Fruit fly (Drosophila melanogaster) whole organism, adult: ENCODE measurements around the gene wit.
A peak's percentile ranks its signal among the peaks of the same experiment; 100 is the strongest.

Experiments
- CG11617 ChIP-seq: fragments of 200-800 bp; sonication (Bioruptor generic); optimal IDR thresholded peaks from 2 replicates; lab custom pipeline; 2017; ENCODE audit warnings: mild to moderate bottlenecking, missing biosample characterization, missing genetic modification reagents, missing genetic modification characterization
- CG12768 ChIP-seq: fragments of 200-800 bp; sonication (Bioruptor generic); optimal IDR thresholded peaks from 2 replicates; lab custom pipeline; 2017; ENCODE audit warnings: missing biosample characterization, missing genetic modification characterization, mild to moderate bottlenecking, moderate library complexity, missing genetic modification reagents
- CG14711 ChIP-seq: fragments of 200-800 bp; sonication (Bioruptor generic); optimal IDR thresholded peaks from 2 replicates; lab custom pipeline; 2018; ENCODE audit warnings: missing biosample characterization, mild to moderate bottlenecking, missing genetic modification characterization, moderate library complexity
- CG1620 ChIP-seq: fragments of 200-800 bp; sonication (Bioruptor generic); optimal IDR thresholded peaks from 2 replicates; lab custom pipeline; 2016; ENCODE audit warnings: missing biosample characterization, missing genetic modification characterization
- CG33017 ChIP-seq: fragments of 200-800 bp; sonication (Bioruptor generic); optimal IDR thresholded peaks from 2 replicates; lab custom pipeline; 2018; ENCODE audit warnings: missing biosample characterization, mild to moderate bottlenecking, missing genetic modification characterization, moderate library complexity
- CG5204 ChIP-seq: fragments of 200-800 bp; sonication (Bioruptor generic); optimal IDR thresholded peaks from 2 replicates; lab custom pipeline; 2016; ENCODE audit warnings: missing biosample characterization, missing genetic modification characterization
- CG7045 ChIP-seq: fragments of 200-800 bp; sonication (Bioruptor generic); optimal IDR thresholded peaks from 2 replicates; lab custom pipeline; 2017; ENCODE audit warnings: missing biosample characterization, mild to moderate bottlenecking, missing genetic modification characterization
- CG7101 ChIP-seq: fragments of 200-800 bp; sonication (Bioruptor generic); optimal IDR thresholded peaks from 2 replicates; lab custom pipeline; 2018; ENCODE audit warnings: missing biosample characterization, mild to moderate bottlenecking, missing genetic modification characterization, moderate library complexity
- Clk ChIP-seq: fragments of 200-800 bp; sonication (Bioruptor generic); optimal IDR thresholded peaks from 2 replicates; lab custom pipeline; 2017; ENCODE audit warnings: missing biosample characterization, missing genetic modification characterization
- Crg-1 ChIP-seq: fragments of 200-800 bp; sonication (Bioruptor generic); optimal IDR thresholded peaks from 2 replicates; lab custom pipeline; 2016; ENCODE audit warnings: missing biosample characterization, missing genetic modification characterization
- Hr96 ChIP-seq: fragments of 200-800 bp; sonication (Bioruptor generic); optimal IDR thresholded peaks from 2 replicates; lab custom pipeline; 2016; ENCODE audit warnings: missing biosample characterization, missing genetic modification characterization
- Mnt ChIP-seq: fragments of 200-800 bp; sonication (Bioruptor generic); optimal IDR thresholded peaks from 2 replicates; lab custom pipeline; 2016; ENCODE audit warnings: missing biosample characterization, mild to moderate bottlenecking, missing genetic modification characterization
- bab1 ChIP-seq: fragments of 200-800 bp; sonication (Bioruptor generic); optimal IDR thresholded peaks from 3 replicates; lab custom pipeline; 2019; ENCODE audit warnings: missing biosample characterization, mild to moderate bottlenecking, missing genetic modification characterization, moderate library complexity
- cic ChIP-seq: fragments of 200-800 bp; sonication (Bioruptor generic); optimal IDR thresholded peaks from 2 replicates; lab custom pipeline; 2017; ENCODE audit warnings: missing biosample characterization, mild to moderate bottlenecking, missing genetic modification characterization, moderate library complexity
- cnc ChIP-seq, 2 experiments: fragments of >200 bp; optimal IDR thresholded peaks; 2 replicates each; lab custom pipeline; 2017
- kay ChIP-seq: fragments of 200-800 bp; sonication (Bioruptor generic); peaks from one replicate; lab custom pipeline; 2016; ENCODE audit warnings: missing biosample characterization, missing genetic modification characterization, borderline replicate concordance
- ovo ChIP-seq: fragments of 200-800 bp; sonication (Bioruptor generic); optimal IDR thresholded peaks from 2 replicates; lab custom pipeline; 2016; ENCODE audit warnings: missing biosample characterization, missing genetic modification characterization
- pad ChIP-seq: fragments of 200-800 bp; sonication (Bioruptor generic); optimal IDR thresholded peaks from 3 replicates; lab custom pipeline; 2017; ENCODE audit warnings: missing biosample characterization, missing genetic modification characterization, mild to moderate bottlenecking, moderate library complexity, missing genetic modification reagents
- tj ChIP-seq: fragments of 200-800 bp; sonication (Bioruptor generic); optimal IDR thresholded peaks from 3 replicates; lab custom pipeline; 2017; ENCODE audit warnings: missing biosample characterization, mild to moderate bottlenecking, missing genetic modification characterization, moderate library complexity
- toe ChIP-seq: fragments of 200-800 bp; sonication (Bioruptor generic); optimal IDR thresholded peaks from 2 replicates; lab custom pipeline; 2016; ENCODE audit warnings: missing biosample characterization, missing genetic modification characterization

wit gene

DNA sequence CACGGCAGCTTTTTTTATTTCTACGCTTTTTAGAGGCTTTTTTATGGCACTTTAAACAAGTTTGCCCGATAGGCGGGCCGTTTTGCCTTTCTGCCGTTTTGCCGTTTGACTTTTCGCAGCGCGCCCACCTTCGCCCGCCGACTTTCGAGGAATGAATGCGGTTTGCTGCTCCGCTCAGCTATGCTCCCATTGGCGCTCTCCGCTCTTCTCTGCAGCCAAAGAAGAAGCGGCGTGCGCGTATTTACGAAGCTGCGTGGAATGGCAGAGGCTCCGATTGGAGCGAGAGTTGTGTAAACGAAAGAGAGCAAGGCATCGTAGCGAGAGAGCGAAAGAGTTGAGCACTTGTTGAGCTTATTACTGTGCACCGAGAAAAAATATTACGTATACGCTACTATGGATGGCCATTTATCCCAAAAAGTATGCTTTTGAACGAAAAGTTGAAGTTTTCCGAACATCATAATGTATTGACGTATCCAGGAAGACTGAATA, at the start of gene wit:
Gene wit, minus strand, starts transcription at position 157 of the 489 bp plus-strand sequence.
- peak; percentile 9 for TF ChIP-seq CG7045 (GFP tag; lab: Kevin White, UChicago)
- peak; percentile 15 for TF ChIP-seq ovo (GFP tag; lab: Kevin White, UChicago)
- TF ChIP-seq tj (GFP tag; lab: Kevin White, UChicago) = peak; percentile 73
- TF ChIP-seq CG14711 (tag; lab: Kevin White, UChicago) = peak; percentile 14
- peak; percentile 75 for TF ChIP-seq CG33017 (tag; lab: Kevin White, UChicago)
- no peak for TF ChIP-seq Crg-1 (GFP tag; lab: Kevin White, UChicago)
- TF ChIP-seq CG12768 (GFP tag; lab: Kevin White, UChicago) = peak; percentile 58
- TF ChIP-seq bab1 (GFP tag; lab: Kevin White, UChicago) = peak; percentile 32
- TF ChIP-seq CG7101 = peak; percentile 42
- peak; percentile 48 for TF ChIP-seq Clk (GFP tag; lab: Kevin White, UChicago)
- no peak for TF ChIP-seq cnc (optimal IDR thresholded peaks at IDR 0.05; lab: Kevin White, UChicago)
- no peak for TF ChIP-seq CG5204 (GFP tag; lab: Kevin White, UChicago)
- TF ChIP-seq cic (GFP tag; lab: Kevin White, UChicago) = peak; percentile 34
- peak; percentile 83 for TF ChIP-seq Mnt (GFP tag; lab: Kevin White, UChicago)
- no peak for TF ChIP-seq CG1620 (GFP tag; lab: Kevin White, UChicago)
- no peak for TF ChIP-seq pad (GFP tag; lab: Kevin White, UChicago)
- TF ChIP-seq Hr96 (GFP tag; lab: Kevin White, UChicago) = peak; percentile 31
- TF ChIP-seq toe = no peak

DNA sequence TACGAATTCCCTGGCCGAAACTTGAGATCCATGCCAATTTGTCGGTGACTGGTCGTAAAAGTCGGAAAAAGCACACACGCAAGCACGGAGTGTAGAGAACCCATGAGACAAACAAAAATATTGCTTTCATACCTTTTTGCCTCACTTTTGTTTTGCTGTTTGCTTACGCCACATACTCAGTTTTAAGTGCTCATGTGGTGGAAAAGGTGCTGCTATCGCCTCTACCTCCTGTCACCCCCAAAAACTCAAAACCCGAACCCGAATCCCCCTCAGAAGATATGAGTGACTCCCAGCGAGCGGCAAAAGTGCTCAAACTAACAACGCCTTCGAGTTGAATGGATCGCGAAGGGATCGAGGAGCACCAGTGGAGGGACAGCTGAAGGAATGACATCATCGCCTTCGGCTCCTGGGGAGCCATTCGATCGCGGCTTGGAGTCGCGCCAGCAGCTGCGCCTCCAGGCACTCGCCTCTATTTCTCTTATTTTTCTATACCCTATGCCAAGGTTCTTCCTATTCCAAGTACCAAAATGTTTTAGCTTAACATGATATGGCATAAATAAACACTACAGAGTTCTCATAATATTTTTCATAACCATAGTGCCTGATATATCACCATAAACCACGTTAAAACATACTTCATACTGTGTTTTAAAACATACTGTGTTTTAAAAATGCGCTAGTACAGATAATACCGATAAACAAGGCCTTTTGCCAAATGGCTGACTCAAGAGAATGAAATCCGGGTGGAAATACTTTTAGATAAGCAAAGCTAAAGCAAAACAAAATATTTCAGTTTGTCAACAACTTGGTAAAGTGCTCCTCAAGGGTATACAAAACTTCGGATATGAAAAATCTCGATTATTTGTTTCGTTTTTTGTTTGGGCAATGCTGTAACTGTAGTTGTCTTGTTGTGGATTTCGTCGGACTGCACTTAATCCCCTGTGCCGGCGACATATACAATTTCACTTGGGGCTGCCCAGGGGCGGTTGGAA, 49.1 kb upstream of the wit start:
- TF ChIP-seq bab1 (GFP tag; lab: Kevin White, UChicago) (peak; percentile 54), tj (GFP tag; lab: Kevin White, UChicago) (peak; percentile 98), ovo (GFP tag; lab: Kevin White, UChicago) (no peak), Crg-1 (GFP tag; lab: Kevin White, UChicago) (no peak), cnc (optimal IDR thresholded peaks at IDR 0.05; lab: Kevin White, UChicago) (no peak), toe (no peak), cic (GFP tag; lab: Kevin White, UChicago) (peak; percentile 22), CG11617 (GFP tag; lab: Kevin White, UChicago) (no peak), CG33017 (tag; lab: Kevin White, UChicago) (no peak), CG7045 (GFP tag; lab: Kevin White, UChicago) (no peak), CG12768 (GFP tag; lab: Kevin White, UChicago) (peak; percentile 40), Hr96 (GFP tag; lab: Kevin White, UChicago) (no peak), Clk (GFP tag; lab: Kevin White, UChicago) (no peak), kay (GFP tag; lab: Kevin White, UChicago) (peak; percentile 88)

DNA sequence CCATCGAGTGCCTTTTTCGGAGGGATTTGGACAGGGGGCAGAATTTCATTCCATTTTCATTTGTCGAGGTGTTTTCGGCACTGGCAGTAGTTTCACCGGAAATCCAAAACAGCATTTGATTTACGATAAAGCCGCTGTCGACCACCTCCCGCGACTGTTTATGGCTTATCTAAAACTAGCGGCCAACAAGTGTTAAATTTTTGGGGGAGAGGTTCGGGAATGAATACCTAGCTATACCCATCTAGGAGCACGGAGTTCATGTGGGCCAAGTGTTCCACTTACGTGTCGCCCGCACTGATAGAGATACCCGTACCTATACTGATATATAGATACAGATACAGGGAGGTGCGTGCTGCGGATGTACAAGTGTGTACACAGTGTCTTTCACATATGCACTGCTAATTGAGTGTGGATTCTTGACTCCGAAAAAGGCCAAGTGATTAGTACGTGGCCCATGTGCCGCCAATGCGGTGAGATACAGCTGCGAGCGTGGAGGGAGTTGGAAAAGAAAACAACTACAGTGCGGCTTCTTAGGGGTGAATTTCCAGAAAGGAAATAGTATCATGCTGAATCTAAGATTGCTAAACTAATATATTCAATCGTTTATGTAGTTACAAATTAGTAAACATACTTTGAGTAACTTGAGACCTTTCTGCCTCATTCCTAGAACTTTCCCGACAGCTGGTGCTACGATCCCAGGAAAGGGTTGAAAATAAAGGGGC, 48.3 kb upstream of the wit start:
- peak; percentile 2 for TF ChIP-seq Hr96 (GFP tag; lab: Kevin White, UChicago)
- TF ChIP-seq kay (GFP tag; lab: Kevin White, UChicago) = no peak
- TF ChIP-seq Crg-1 (GFP tag; lab: Kevin White, UChicago) = no peak

DNA sequence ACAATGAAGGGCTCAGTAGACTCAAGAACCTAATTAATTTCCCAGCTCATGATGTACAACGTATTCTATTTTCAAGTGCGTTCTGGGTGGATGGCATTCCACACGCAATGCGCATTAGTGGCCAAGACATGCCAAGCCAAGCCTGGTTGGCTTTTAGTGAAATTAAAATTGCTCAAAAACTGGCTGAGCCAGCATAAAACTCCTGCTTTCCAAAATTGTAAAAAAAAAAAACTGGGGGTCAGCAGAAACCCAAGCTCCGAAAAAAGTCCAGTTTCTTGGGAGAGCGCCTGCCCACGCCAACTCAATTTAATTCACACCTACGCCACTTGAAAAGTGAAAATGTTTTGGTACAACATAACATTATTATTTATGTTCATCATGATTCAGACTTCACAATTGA, 46.8 kb upstream of the wit start:
- peak; percentile 88 for TF ChIP-seq tj (GFP tag; lab: Kevin White, UChicago)
- TF ChIP-seq bab1 (GFP tag; lab: Kevin White, UChicago) = no peak

DNA sequence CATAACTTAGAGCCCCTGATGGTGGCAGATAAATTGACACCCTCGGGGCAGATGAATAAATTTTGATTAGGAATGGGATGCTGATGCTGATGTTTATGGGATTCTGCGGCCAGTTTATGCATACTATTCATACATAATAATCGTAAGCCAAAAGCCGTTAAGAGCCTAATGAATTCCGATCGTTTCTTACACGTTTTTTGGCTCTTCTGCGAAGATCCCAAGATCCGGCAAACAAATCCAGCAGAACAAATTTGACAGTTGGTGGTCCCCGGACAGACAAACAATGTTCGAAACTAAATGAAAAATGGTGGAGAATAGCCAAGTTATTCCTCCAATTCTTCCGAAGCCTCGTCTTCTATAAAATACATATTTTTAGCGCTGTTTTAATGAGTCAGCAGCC, 46.0 kb upstream of the wit start:
- TF ChIP-seq Hr96 (GFP tag; lab: Kevin White, UChicago) (no peak), Clk (GFP tag; lab: Kevin White, UChicago) (no peak), CG5204 (GFP tag; lab: Kevin White, UChicago) (no peak), pad (GFP tag; lab: Kevin White, UChicago) (no peak), ovo (GFP tag; lab: Kevin White, UChicago) (no peak), CG14711 (tag; lab: Kevin White, UChicago) (no peak), CG11617 (GFP tag; lab: Kevin White, UChicago) (no peak), CG1620 (GFP tag; lab: Kevin White, UChicago) (no peak), Crg-1 (GFP tag; lab: Kevin White, UChicago) (no peak), cnc (optimal IDR thresholded peaks at IDR 0.05; lab: Kevin White, UChicago) (no peak), CG33017 (tag; lab: Kevin White, UChicago) (no peak)
